Worm (Caenorhabditis elegans): ENCODE data around the gene Y69F12A.1.
"Not testable (repeated sequence)": the region's sequence is repeated elsewhere in the genome, so short reads cannot be mapped to it uniquely, and the experiment has no call there.

The Y69F12A.1 gene

ce11 chrIII:7468980-7469379 is 12.2 kb downstream of the Y69F12A.1 start, which contains the start of gene H14A12.5:
TSS of gene H14A12.5 (minus strand) at chrIII:7469080.
- not testable (repeated sequence) for TF ChIP-seq F13H6.1 (tag; optimal IDR thresholded peaks at IDR 0.05); lin-13 (GFP tag; optimal IDR thresholded peaks at IDR 0.05); nhr-6 (tag; optimal IDR thresholded peaks at IDR 0.05)

DNA sequence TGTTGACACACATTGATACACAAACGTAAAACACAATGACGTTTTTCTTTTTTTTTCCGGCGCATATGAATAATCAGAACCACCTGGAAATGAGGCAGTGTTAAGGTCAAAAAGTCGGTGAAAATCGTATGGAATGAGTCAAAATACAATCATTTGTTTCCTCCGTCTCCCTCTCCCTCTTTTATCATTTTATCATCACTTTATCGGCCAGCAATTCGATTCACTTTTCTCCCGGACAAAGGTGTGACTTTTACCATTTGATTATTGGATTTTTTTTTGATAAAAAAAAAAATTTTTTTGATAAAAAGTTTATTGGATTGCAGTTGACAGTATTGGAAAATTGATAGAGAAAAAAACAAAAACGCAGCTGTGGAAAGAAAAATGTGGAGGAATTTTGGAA is 22.2 kb downstream of the Y69F12A.1 start:
- TF ChIP-seq gmeb-1 (tag; optimal IDR thresholded peaks at IDR 0.05) (peak; percentile 32), nhr-21 (tag; optimal IDR thresholded peaks at IDR 0.05) (no peak), fos-1 (tag; optimal IDR thresholded peaks at IDR 0.05) (peak; percentile 98)

DNA sequence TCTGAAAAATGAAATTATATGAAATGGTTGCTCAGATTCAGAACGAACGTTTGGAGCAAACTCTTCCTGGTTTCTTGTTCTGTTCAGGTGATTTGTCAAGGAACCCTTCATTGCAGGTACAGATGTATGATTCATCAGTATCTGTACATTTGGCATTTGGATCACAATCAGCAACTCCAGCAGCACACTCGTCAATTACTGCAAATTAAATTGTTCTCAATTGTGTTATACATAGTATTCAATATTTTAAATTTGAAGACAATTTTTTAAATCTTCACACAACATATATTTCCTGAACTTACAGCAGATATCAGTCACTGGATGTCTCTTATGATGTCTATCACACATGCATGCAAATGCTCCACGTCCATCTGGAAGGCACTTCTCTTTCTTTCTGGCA is 28.0 kb downstream of the Y69F12A.1 start:
- TF ChIP-seq mdl-1 (tag; optimal IDR thresholded peaks at IDR 0.05) (no peak), nhr-23 (tag; optimal IDR thresholded peaks at IDR 0.05) (no peak), nhr-6 (tag; optimal IDR thresholded peaks at IDR 0.05) (no peak), lin-11 (tag; optimal IDR thresholded peaks at IDR 0.05) (no peak), nhr-10 (tag; optimal IDR thresholded peaks at IDR 0.05) (no peak), mab-5 (tag; optimal IDR thresholded peaks at IDR 0.05) (no peak), sma-9 (GFP tag; optimal IDR thresholded peaks at IDR 0.05) (no peak), sma-9 (tag; optimal IDR thresholded peaks at IDR 0.05) (no peak), nhr-77 (tag; optimal IDR thresholded peaks at IDR 0.05) (no peak), ceh-16 (tag; optimal IDR thresholded peaks at IDR 0.05) (no peak), unc-39 (tag; optimal IDR thresholded peaks at IDR 0.05) (no peak)

ce11 chrIII:7488303-7488702 is 31.6 kb downstream of the Y69F12A.1 start:
- TF ChIP-seq fos-1 (tag; optimal IDR thresholded peaks at IDR 0.05) (peak; percentile 39), sma-9 (GFP tag; optimal IDR thresholded peaks at IDR 0.05) (peak; percentile 44), sma-9 (tag; optimal IDR thresholded peaks at IDR 0.05) (no peak), nhr-21 (tag; optimal IDR thresholded peaks at IDR 0.05) (peak; percentile 47), nhr-77 (tag; optimal IDR thresholded peaks at IDR 0.05) (no peak), nhr-129 (tag; optimal IDR thresholded peaks at IDR 0.05) (peak; percentile 17), nhr-25 (tag; optimal IDR thresholded peaks at IDR 0.05) (peak; percentile 83), blmp-1 (tag; optimal IDR thresholded peaks at IDR 0.05; ENCODE audit: insufficient read depth) (peak; percentile 86), sem-4 (tag; optimal IDR thresholded peaks at IDR 0.05) (no peak), nhr-237 (tag; optimal IDR thresholded peaks at IDR 0.05) (no peak), egl-27 (tag; optimal IDR thresholded peaks at IDR 0.05) (peak; percentile 9), sma-3 (GFP tag; optimal IDR thresholded peaks at IDR 0.05) (peak; percentile 89), crh-2 (tag; optimal IDR thresholded peaks at IDR 0.05) (peak; percentile 57), nhr-6 (tag; optimal IDR thresholded peaks at IDR 0.05) (peak; percentile 60), lin-11 (tag; optimal IDR thresholded peaks at IDR 0.05) (no peak)

- TF ChIP-seq elt-3 (tag; optimal IDR thresholded peaks at IDR 0.05) (no peak), mbf-1 (tag; optimal IDR thresholded peaks at IDR 0.05) (no peak), nhr-25 (tag; optimal IDR thresholded peaks at IDR 0.05) (peak; percentile 37), blmp-1 (tag; optimal IDR thresholded peaks at IDR 0.05; ENCODE audit: insufficient read depth) (peak; percentile 45), sma-3 (GFP tag; optimal IDR thresholded peaks at IDR 0.05) (peak; percentile 59), mab-5 (tag; optimal IDR thresholded peaks at IDR 0.05) (no peak), fos-1 (tag; optimal IDR thresholded peaks at IDR 0.05) (peak; percentile 8)
These were observed 32.4 kb downstream of the Y69F12A.1 start, which contains the start of gene mup-4 for ce11 chrIII:7489055-7489534. TSS of gene mup-4 (minus strand) at chrIII:7489105.

DNA sequence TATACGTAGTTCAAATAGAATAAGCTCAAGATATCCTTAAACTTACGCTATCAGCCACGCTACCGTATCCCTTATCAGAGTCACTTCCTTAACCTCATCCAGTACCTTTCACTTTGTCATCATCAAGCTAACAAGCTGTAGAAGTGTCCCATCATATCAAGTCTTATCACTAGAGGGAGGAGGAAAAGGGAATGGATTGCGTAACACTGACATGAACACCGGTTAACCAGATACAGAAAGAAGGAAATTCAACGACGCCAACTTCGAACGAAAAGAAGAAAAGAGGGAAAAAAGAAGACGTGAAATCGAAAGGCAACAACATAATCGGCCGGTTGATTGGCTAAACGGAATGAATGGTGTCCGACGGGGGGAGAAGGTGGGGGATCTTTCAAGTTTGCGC is 33.3 kb downstream of the Y69F12A.1 start:
- TF ChIP-seq sma-3 (GFP tag; optimal IDR thresholded peaks at IDR 0.05) (no peak), lin-13 (GFP tag; optimal IDR thresholded peaks at IDR 0.05) (no peak), nhr-237 (tag; optimal IDR thresholded peaks at IDR 0.05) (no peak), unc-62 (GFP tag; optimal IDR thresholded peaks at IDR 0.05) (no peak), unc-55 (GFP tag; optimal IDR thresholded peaks at IDR 0.05) (no peak), blmp-1 (tag; optimal IDR thresholded peaks at IDR 0.05; ENCODE audit: insufficient read depth) (peak; percentile 55)

DNA sequence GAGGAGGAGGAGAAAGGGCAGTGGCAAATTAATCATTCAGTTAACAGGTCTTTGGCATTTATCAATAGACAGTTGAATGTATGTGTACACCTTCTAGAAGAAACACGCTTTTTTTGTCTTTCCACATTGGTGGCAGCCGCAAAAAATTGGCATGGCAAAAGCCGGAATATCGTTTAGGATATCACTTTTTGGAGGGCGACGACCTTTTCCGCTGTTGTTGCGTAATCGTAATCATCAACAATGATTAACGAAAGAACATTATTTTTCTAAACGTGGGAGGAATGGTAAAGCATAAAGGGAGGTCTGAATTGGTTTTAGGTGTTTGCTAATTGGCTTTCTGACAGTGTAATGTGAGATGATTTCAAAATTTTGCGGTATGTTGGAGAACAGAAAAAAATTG is 35.2 kb downstream of the Y69F12A.1 start:
- TF ChIP-seq nhr-21 (tag; optimal IDR thresholded peaks at IDR 0.05) (peak; percentile 1), ztf-1 (GFP tag; conservative IDR thresholded peaks at IDR 0.05) (no peak)

All from whole organism, L2 larva.